In the genomic region with DNA sequence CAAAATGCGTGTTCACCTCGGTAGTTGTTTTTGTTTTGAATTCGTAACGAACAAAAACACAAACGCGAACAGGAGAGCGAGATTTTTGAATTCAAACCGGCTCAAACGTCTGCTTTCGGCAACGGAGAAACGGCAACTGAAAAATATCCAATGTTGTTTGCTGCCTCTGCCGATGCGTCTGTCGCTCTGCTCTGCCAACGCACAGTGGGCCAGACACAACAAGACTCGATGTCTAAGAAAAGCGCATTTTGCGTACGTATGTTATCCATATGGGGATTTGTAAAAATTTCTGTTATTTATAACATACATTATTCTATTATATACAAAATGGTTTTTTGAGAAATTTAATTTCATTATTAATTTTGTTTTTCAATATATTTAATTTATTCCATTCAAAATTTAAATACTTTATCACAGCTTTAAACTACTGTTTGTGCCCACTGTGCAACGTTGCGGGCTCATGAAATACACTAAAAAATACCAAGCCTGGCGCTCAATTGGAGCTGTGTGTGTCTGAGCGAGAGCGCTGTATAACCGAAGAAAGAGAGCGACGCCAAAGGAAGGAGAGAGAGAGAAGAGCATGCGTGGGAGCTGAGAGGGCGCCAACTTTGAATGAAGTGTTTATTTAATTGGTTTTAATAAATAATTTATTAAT, we compare ENCODE assay signal across 1 fruit fly cellular context.
TF ChIP-seq lines count a peak whose summit lies in the region.

No protein-coding gene starts in this region.

TF ChIP-seq in whole organism, embryonic, 481 proteins besides CTCF, POLR2A, EP300 and RAD21 (continued from another document and continues in another):
- peak; percentile 51; the same call in 1 of the 2 replicates for TF ChIP-seq inv (GFP tag; IDR thresholded peaks at IDR 0.05; lab: Robert Waterston, UW; ENCODE audit: partially characterized antibody)
- peak; percentile 97 for TF ChIP-seq D19A (tag; optimal IDR thresholded peaks at IDR 0.05; lab: Kevin White, UChicago)
- TF ChIP-seq Lpt (GFP tag; optimal IDR thresholded peaks at IDR 0.05; lab: Kevin White, UChicago) = no peak
- TF ChIP-seq unpg (GFP tag; optimal IDR thresholded peaks at IDR 0.05; lab: Kevin White, UChicago) = peak; percentile 99
- TF ChIP-seq HLH4C (GFP tag; IDR thresholded peaks at IDR 0.05; lab: Robert Waterston, UW; ENCODE audit: partially characterized antibody) = no peak
- peak; percentile 97 for TF ChIP-seq CG17385 (GFP tag; optimal IDR thresholded peaks at IDR 0.05; lab: Kevin White, UChicago)
- peak; percentile 92 for TF ChIP-seq exex (tag; optimal IDR thresholded peaks at IDR 0.05; lab: Kevin White, UChicago)
- peak; percentile 92 for TF ChIP-seq CG5245 (GFP tag; optimal IDR thresholded peaks at IDR 0.05; lab: Kevin White, UChicago)
- TF ChIP-seq CG43689 (GFP tag; IDR thresholded peaks at IDR 0.05; lab: Robert Waterston, UW) = peak; percentile 88
- TF ChIP-seq Dip2 (GFP tag; IDR thresholded peaks at IDR 0.05; lab: Robert Waterston, UW) = peak; percentile 76; the same call in 1 of the 2 replicates
- no peak for TF ChIP-seq p53 (GFP tag; optimal IDR thresholded peaks at IDR 0.05; lab: Kevin White, UChicago)
- peak; percentile 79 for TF ChIP-seq CG7928 (GFP tag; optimal IDR thresholded peaks at IDR 0.05; lab: Kevin White, UChicago)
- peak; percentile 96 for TF ChIP-seq esg (GFP tag; conservative IDR thresholded peaks at IDR 0.05; lab: Robert Waterston, UW)
- TF ChIP-seq Sry-δ (GFP tag; optimal IDR thresholded peaks at IDR 0.05; lab: Kevin White, UChicago) = peak; percentile 31
- TF ChIP-seq gce (GFP tag; IDR thresholded peaks at IDR 0.05; lab: Robert Waterston, UW) = peak; percentile 92
- TF ChIP-seq bcd (GFP tag; optimal IDR thresholded peaks at IDR 0.05; lab: Kevin White, UChicago) = peak; percentile 99
- peak; percentile 83 to 86 for TF ChIP-seq Pdp1 (GFP tag; optimal IDR thresholded peaks at IDR 0.05; lab: Kevin White, UChicago)
- TF ChIP-seq CG11247 (GFP tag; IDR thresholded peaks at IDR 0.05; lab: Robert Waterston, UW) = peak; percentile 93
- TF ChIP-seq Aef1 (GFP tag; IDR thresholded peaks at IDR 0.05; lab: Robert Waterston, UW) = peak; percentile 96
- TF ChIP-seq CG11085 (GFP tag; IDR thresholded peaks at IDR 0.05; lab: Robert Waterston, UW) = peak; percentile 93
- peak; percentile 99 for TF ChIP-seq CG12391 (tag; optimal IDR thresholded peaks at IDR 0.05; lab: Kevin White, UChicago)
- peak; percentile 47 for TF ChIP-seq btn (GFP tag; optimal IDR thresholded peaks at IDR 0.05; lab: Kevin White, UChicago)
- TF ChIP-seq CG15269 (tag; optimal IDR thresholded peaks at IDR 0.05; lab: Kevin White, UChicago) = peak; percentile 99
- peak; percentile 89 for TF ChIP-seq sens-2 (GFP tag; IDR thresholded peaks at IDR 0.05; lab: Robert Waterston, UW)
- TF ChIP-seq CG34224 (GFP tag; IDR thresholded peaks at IDR 0.05; lab: Robert Waterston, UW; ENCODE audit: partially characterized antibody) = 0 out of 3 replicates have a peak, but pooled peaks have one; percentile 27
- peak; percentile 93 for TF ChIP-seq CG2120 (GFP tag; optimal IDR thresholded peaks at IDR 0.05; lab: Kevin White, UChicago)
- TF ChIP-seq pfk (GFP tag; optimal IDR thresholded peaks at IDR 0.05; lab: Kevin White, UChicago) = peak; percentile 69
- TF ChIP-seq sc (optimal IDR thresholded peaks at IDR 0.05; lab: Kevin White, UChicago) = no peak
- TF ChIP-seq sc (GFP tag; optimal IDR thresholded peaks at IDR 0.05; lab: Kevin White, UChicago) = peak; percentile 98
- TF ChIP-seq kah (GFP tag; optimal IDR thresholded peaks at IDR 0.05; lab: Kevin White, UChicago) = peak; percentile 96
- peak; percentile 89 for TF ChIP-seq chm (GFP tag; IDR thresholded peaks at IDR 0.05; lab: Robert Waterston, UW)
- TF ChIP-seq CG1233 (GFP tag; optimal IDR thresholded peaks at IDR 0.05; lab: Kevin White, UChicago) = peak; percentile 99
- TF ChIP-seq kni (GFP tag; optimal IDR thresholded peaks at IDR 0.05; lab: Kevin White, UChicago) = peak; percentile 95
- TF ChIP-seq CG12744 (GFP tag; optimal IDR thresholded peaks at IDR 0.05; lab: Kevin White, UChicago) = peak; percentile 70
- TF ChIP-seq CG12659 (GFP tag; optimal IDR thresholded peaks at IDR 0.05; lab: Kevin White, UChicago) = peak; percentile 99
- TF ChIP-seq bowl (GFP tag; IDR thresholded peaks at IDR 0.05; lab: Robert Waterston, UW) = peak; percentile 87
- TF ChIP-seq Nf-YB (GFP tag; optimal IDR thresholded peaks at IDR 0.05; lab: Kevin White, UChicago) = peak; percentile 90
- TF ChIP-seq slbo (GFP tag; IDR thresholded peaks at IDR 0.05; lab: Robert Waterston, UW) = peak; percentile 97
- peak; percentile 98 for TF ChIP-seq Dbx (GFP tag; IDR thresholded peaks at IDR 0.05; lab: Robert Waterston, UW)
- TF ChIP-seq CG31365 (tag; optimal IDR thresholded peaks at IDR 0.05; lab: Kevin White, UChicago) = peak; percentile 77
- TF ChIP-seq cas (GFP tag; IDR thresholded peaks at IDR 0.05; lab: Robert Waterston, UW) = peak; percentile 91
- TF ChIP-seq toy (GFP tag; IDR thresholded peaks at IDR 0.05; lab: Robert Waterston, UW) = peak; percentile 92
- peak; percentile 96 for TF ChIP-seq CG32772 (GFP tag; IDR thresholded peaks at IDR 0.05; lab: Robert Waterston, UW)
- TF ChIP-seq CG13296 (GFP tag; optimal IDR thresholded peaks at IDR 0.05; lab: Kevin White, UChicago) = peak; percentile 99
- peak; percentile 95 for TF ChIP-seq jigr1 (GFP tag; IDR thresholded peaks at IDR 0.05; lab: Robert Waterston, UW)
- peak; percentile 62; the same call in 2 of the 4 replicates for TF ChIP-seq Dll (GFP tag; IDR thresholded peaks at IDR 0.05; lab: Robert Waterston, UW; ENCODE audit: partially characterized antibody)
- TF ChIP-seq CG6765 (GFP tag; optimal IDR thresholded peaks at IDR 0.05; lab: Kevin White, UChicago) = peak; percentile 98
- peak; percentile 79 for TF ChIP-seq Opbp (GFP tag; IDR thresholded peaks at IDR 0.05; lab: Robert Waterston, UW; ENCODE audit: partially characterized antibody)
- 0 out of 2 replicates have a peak, but pooled peaks have one; percentile 38 for TF ChIP-seq sna (GFP tag; IDR thresholded peaks at IDR 0.05; lab: Robert Waterston, UW; ENCODE audit: partially characterized antibody)
- TF ChIP-seq CG11398 (GFP tag; optimal IDR thresholded peaks at IDR 0.05; lab: Kevin White, UChicago) = no peak
- peak; percentile 98 for TF ChIP-seq Spps (tag; optimal IDR thresholded peaks at IDR 0.05; lab: Kevin White, UChicago)
- peak; percentile 93 for TF ChIP-seq CG3065 (GFP tag; optimal IDR thresholded peaks at IDR 0.05; lab: Kevin White, UChicago)
- TF ChIP-seq CG2712 (tag; optimal IDR thresholded peaks at IDR 0.05; lab: Kevin White, UChicago) = peak; percentile 99
- peak; percentile 98 for TF ChIP-seq caup (GFP tag; optimal IDR thresholded peaks at IDR 0.05; lab: Kevin White, UChicago; ENCODE audit: severe bottlenecking)
- peak; percentile 98 for TF ChIP-seq Abd-B (GFP tag; optimal IDR thresholded peaks at IDR 0.05; lab: Kevin White, UChicago)
- peak; percentile 82 for TF ChIP-seq gcm2 (GFP tag; optimal IDR thresholded peaks at IDR 0.05; lab: Kevin White, UChicago)
- TF ChIP-seq Hey (tag; optimal IDR thresholded peaks at IDR 0.05; lab: Kevin White, UChicago) = peak; percentile 81
- peak; percentile 98 for TF ChIP-seq bsh (GFP tag; optimal IDR thresholded peaks at IDR 0.05; lab: Kevin White, UChicago)
- TF ChIP-seq sima (GFP tag; optimal IDR thresholded peaks at IDR 0.05; lab: Kevin White, UChicago) = peak; percentile 59
- TF ChIP-seq tio (GFP tag; optimal IDR thresholded peaks at IDR 0.05; lab: Kevin White, UChicago) = peak; percentile 97
- peak; percentile 98 for TF ChIP-seq Chrac-16 (GFP tag; optimal IDR thresholded peaks at IDR 0.05; lab: Kevin White, UChicago)
- TF ChIP-seq Sry-β (GFP tag; optimal IDR thresholded peaks at IDR 0.05; lab: Kevin White, UChicago) = peak; percentile 72
- TF ChIP-seq z (GFP tag; IDR thresholded peaks at IDR 0.05; lab: Robert Waterston, UW) = peak; percentile 79; the same call in 2 of the 3 replicates
- TF ChIP-seq CG14441 (GFP tag; IDR thresholded peaks at IDR 0.05; lab: Robert Waterston, UW) = peak; percentile 95
- TF ChIP-seq psq (GFP tag; optimal IDR thresholded peaks at IDR 0.05; lab: Kevin White, UChicago) = peak; percentile 89
- no peak for TF ChIP-seq Tbp (GFP tag; optimal IDR thresholded peaks at IDR 0.05; lab: Kevin White, UChicago)
- TF ChIP-seq CG3995 (GFP tag; optimal IDR thresholded peaks at IDR 0.05; lab: Kevin White, UChicago) = peak; percentile 78
- TF ChIP-seq CG14710 (tag; optimal IDR thresholded peaks at IDR 0.05; lab: Kevin White, UChicago) = peak; percentile 98
- TF ChIP-seq mam (GFP tag; optimal IDR thresholded peaks at IDR 0.05; lab: Kevin White, UChicago) = peak; percentile 82
- TF ChIP-seq Optix (GFP tag; IDR thresholded peaks at IDR 0.05; lab: Robert Waterston, UW) = peak; percentile 95
- peak; percentile 93 for TF ChIP-seq Nf-YA (GFP tag; IDR thresholded peaks at IDR 0.05; lab: Robert Waterston, UW)
- TF ChIP-seq chn (GFP tag; optimal IDR thresholded peaks at IDR 0.05; lab: Kevin White, UChicago) = peak; percentile 90
- peak; percentile 78 for TF ChIP-seq Atf3 (GFP tag; optimal IDR thresholded peaks at IDR 0.05; lab: Kevin White, UChicago)
- TF ChIP-seq CHES-1-like (GFP tag; optimal IDR thresholded peaks at IDR 0.05; lab: Kevin White, UChicago) = peak; percentile 77
- peak; percentile 72 for TF ChIP-seq CG42726 (GFP tag; IDR thresholded peaks at IDR 0.05; lab: Robert Waterston, UW; ENCODE audit: partially characterized antibody)
- TF ChIP-seq CG7556 (GFP tag; optimal IDR thresholded peaks at IDR 0.05; lab: Kevin White, UChicago) = peak; percentile 99
- TF ChIP-seq Atf-2 (GFP tag; optimal IDR thresholded peaks at IDR 0.05; lab: Kevin White, UChicago) = peak; percentile 72
- peak; percentile 98 for TF ChIP-seq Hand (GFP tag; optimal IDR thresholded peaks at IDR 0.05; lab: Kevin White, UChicago)
- TF ChIP-seq CG8359 (GFP tag; optimal IDR thresholded peaks at IDR 0.05; lab: Kevin White, UChicago; ENCODE audit: borderline replicate concordance) = peak; percentile 95
- TF ChIP-seq bab2 (GFP tag; optimal IDR thresholded peaks at IDR 0.05; lab: Kevin White, UChicago) = peak; percentile 71
- TF ChIP-seq CG30403 (GFP tag; optimal IDR thresholded peaks at IDR 0.05; lab: Kevin White, UChicago) = peak; percentile 99
- no peak for TF ChIP-seq NC2α (GFP tag; optimal IDR thresholded peaks at IDR 0.05; lab: Kevin White, UChicago)
- peak; percentile 99 for TF ChIP-seq dmrt11E (tag; optimal IDR thresholded peaks at IDR 0.05; lab: Kevin White, UChicago)
- TF ChIP-seq CG10654 (GFP tag; optimal IDR thresholded peaks at IDR 0.05; lab: Kevin White, UChicago) = peak; percentile 98
- TF ChIP-seq CG4360 (GFP tag; IDR thresholded peaks at IDR 0.05; lab: Robert Waterston, UW) = peak; percentile 63
- peak; percentile 96 for TF ChIP-seq CG2202 (tag; optimal IDR thresholded peaks at IDR 0.05; lab: Kevin White, UChicago)
- TF ChIP-seq CG15514 (GFP tag; optimal IDR thresholded peaks at IDR 0.05; lab: Kevin White, UChicago) = peak; percentile 93
- peak; percentile 98 for TF ChIP-seq CG1529 (GFP tag; optimal IDR thresholded peaks at IDR 0.05; lab: Kevin White, UChicago)
- peak; percentile 97 for TF ChIP-seq Rfx (GFP tag; IDR thresholded peaks at IDR 0.05; lab: Robert Waterston, UW)
- TF ChIP-seq chinmo (GFP tag; IDR thresholded peaks at IDR 0.05; lab: Robert Waterston, UW; ENCODE audit: partially characterized antibody) = 0 out of 4 replicates have a peak, but pooled peaks have one; percentile 40
- TF ChIP-seq B-H2 (GFP tag; optimal IDR thresholded peaks at IDR 0.05; lab: Kevin White, UChicago) = peak; percentile 98
- TF ChIP-seq gro (GFP tag; optimal IDR thresholded peaks at IDR 0.05; lab: Kevin White, UChicago) = peak; percentile 75
- peak; percentile 74 for TF ChIP-seq CkIIα-i1 (GFP tag; IDR thresholded peaks at IDR 0.05; lab: Robert Waterston, UW)
- TF ChIP-seq Dip3 (GFP tag; optimal IDR thresholded peaks at IDR 0.05; lab: Kevin White, UChicago) = peak; percentile 65
- peak; percentile 97 for TF ChIP-seq trem (tag; optimal IDR thresholded peaks at IDR 0.05; lab: Kevin White, UChicago)
- peak; percentile 83 for TF ChIP-seq CG7745 (tag; optimal IDR thresholded peaks at IDR 0.05; lab: Kevin White, UChicago)
- TF ChIP-seq knrl (GFP tag; IDR thresholded peaks at IDR 0.05; lab: Robert Waterston, UW; ENCODE audit: partially characterized antibody) = peak; percentile 67
- TF ChIP-seq pb (GFP tag; optimal IDR thresholded peaks at IDR 0.05; lab: Kevin White, UChicago) = peak; percentile 77
- peak in 1 of 3 experiments; percentile 97 for TF ChIP-seq Stat92E (GFP tag; optimal IDR thresholded peaks at IDR 0.05; lab: Kevin White, UChicago)
- peak; percentile 99 for TF ChIP-seq gcm (GFP tag; optimal IDR thresholded peaks at IDR 0.05; lab: Kevin White, UChicago)
- TF ChIP-seq Max (GFP tag; optimal IDR thresholded peaks at IDR 0.05; lab: Kevin White, UChicago) = peak; percentile 98
- peak; percentile 95 for TF ChIP-seq rib (GFP tag; IDR thresholded peaks at IDR 0.05; lab: Robert Waterston, UW)
- TF ChIP-seq jing (GFP tag; optimal IDR thresholded peaks at IDR 0.05; lab: Kevin White, UChicago) = peak; percentile 90
- TF ChIP-seq dpn (GFP tag; optimal IDR thresholded peaks at IDR 0.05; lab: Kevin White, UChicago) = peak; percentile 86 to 98
- TF ChIP-seq PHDP (tag; optimal IDR thresholded peaks at IDR 0.05; lab: Kevin White, UChicago) = peak; percentile 99
- TF ChIP-seq CG18764 (GFP tag; optimal IDR thresholded peaks at IDR 0.05; lab: Kevin White, UChicago) = peak; percentile 95
- TF ChIP-seq CG5180 (GFP tag; optimal IDR thresholded peaks at IDR 0.05; lab: Kevin White, UChicago) = peak; percentile 93
- peak; percentile 98 for TF ChIP-seq CG6854 (GFP tag; optimal IDR thresholded peaks at IDR 0.05; lab: Kevin White, UChicago)
- TF ChIP-seq CG17829 (tag; optimal IDR thresholded peaks at IDR 0.05; lab: Kevin White, UChicago) = peak; percentile 99
- peak; percentile 82 for TF ChIP-seq CG6654 (GFP tag; optimal IDR thresholded peaks at IDR 0.05; lab: Kevin White, UChicago)
- TF ChIP-seq CG4730 (GFP tag; IDR thresholded peaks at IDR 0.05; lab: Robert Waterston, UW) = peak; percentile 94
- peak; percentile 83 for TF ChIP-seq CG7786 (GFP tag; optimal IDR thresholded peaks at IDR 0.05; lab: Kevin White, UChicago)
- no peak for TF ChIP-seq hbn (GFP tag; IDR thresholded peaks at IDR 0.05; lab: Robert Waterston, UW; ENCODE audit: partially characterized antibody)
- TF ChIP-seq CG10543 (GFP tag; optimal IDR thresholded peaks at IDR 0.05; lab: Kevin White, UChicago) = peak; percentile 99
- TF ChIP-seq fd64A (GFP tag; optimal IDR thresholded peaks at IDR 0.05; lab: Kevin White, UChicago) = peak; percentile 93
- TF ChIP-seq Asciz (GFP tag; optimal IDR thresholded peaks at IDR 0.05; lab: Kevin White, UChicago) = peak; percentile 98
- peak; percentile 59 for TF ChIP-seq emc (GFP tag; optimal IDR thresholded peaks at IDR 0.05; lab: Kevin White, UChicago)
- peak; percentile 97 for TF ChIP-seq nau (GFP tag; optimal IDR thresholded peaks at IDR 0.05; lab: Kevin White, UChicago)
- peak; percentile 96 for TF ChIP-seq CG12155 (GFP tag; optimal IDR thresholded peaks at IDR 0.05; lab: Kevin White, UChicago)
